Worm (Caenorhabditis elegans): ENCODE measurements around the gene chst-1.

chst-1 gene

DNA sequence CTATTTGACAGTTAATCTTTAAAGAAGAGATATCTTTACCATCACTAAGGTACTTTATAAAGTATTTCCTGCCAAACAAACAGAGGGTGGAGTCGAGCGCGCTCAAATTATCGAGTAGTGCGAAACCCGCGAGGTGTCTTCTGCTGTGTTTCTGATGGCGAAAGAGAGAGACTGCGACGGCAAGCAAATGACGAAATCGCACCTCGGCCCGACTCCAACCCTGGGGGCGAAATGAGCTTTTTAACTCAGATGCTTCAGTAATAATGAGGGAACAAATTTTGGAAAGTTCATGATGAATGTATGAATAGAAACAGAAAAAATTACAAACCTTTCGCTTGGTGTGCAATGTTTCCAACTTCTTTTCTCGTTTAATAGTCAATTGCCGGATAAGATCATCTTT is 15.2 kb downstream of the chst-1 start:
- TF ChIP-seq tbp1 (GFP tag; optimal IDR thresholded peaks at IDR 0.05): peak; percentile 77
- peak; percentile 95 for TF ChIP-seq snpc-4 (GFP tag; optimal IDR thresholded peaks at IDR 0.05)
- TF ChIP-seq snpc-4 (tag; optimal IDR thresholded peaks at IDR 0.05): peak; percentile 96 to 99 (median 98)
- TF ChIP-seq ztf-25 (GFP tag; IDR thresholded peaks at IDR 0.05): no peak
- TF ChIP-seq snpc-1.1 (tag; optimal IDR thresholded peaks at IDR 0.05; ENCODE audit: insufficient read depth): peak; percentile 95
- 0 out of 2 replicates have a peak, but pooled peaks have one; percentile 35 for TF ChIP-seq egl-44 (GFP tag; IDR thresholded peaks at IDR 0.05)
- peak; percentile 80 for TF ChIP-seq ztf-18 (tag; optimal IDR thresholded peaks at IDR 0.05)
- TF ChIP-seq F10E7.11 (tag; optimal IDR thresholded peaks at IDR 0.05): no peak
- TF ChIP-seq madf-10 (tag; optimal IDR thresholded peaks at IDR 0.05): peak; percentile 4
- TF ChIP-seq rpc-1 (optimal IDR thresholded peaks at IDR 0.05): no peak
- TF ChIP-seq rpc-1 (tag; optimal IDR thresholded peaks at IDR 0.05): peak; percentile 7
- 0 out of 2 replicates have a peak, but pooled peaks have one; percentile 6 for TF ChIP-seq lir-1 (GFP tag; conservative IDR thresholded peaks at IDR 0.05)
- TF ChIP-seq lsl-1 (GFP tag; optimal IDR thresholded peaks at IDR 0.05): peak; percentile 56
- TF ChIP-seq nhr-80 (tag; optimal IDR thresholded peaks at IDR 0.05): peak; percentile 30
- TF ChIP-seq lin-40 (tag; optimal IDR thresholded peaks at IDR 0.05): peak; percentile 26
- TF ChIP-seq rcor-1 (GFP tag; IDR thresholded peaks at IDR 0.05): peak; percentile 78
- TF ChIP-seq mcd-1 (GFP tag; IDR thresholded peaks at IDR 0.05): peak; percentile 79
- no peak for TF ChIP-seq zim-3 (tag; optimal IDR thresholded peaks at IDR 0.05)
- TF ChIP-seq pha-4 (tag; optimal IDR thresholded peaks at IDR 0.05): peak; percentile 10
- TF ChIP-seq ztf-22 (GFP tag; optimal IDR thresholded peaks at IDR 0.05): no peak
- no peak for TF ChIP-seq aptf-3 (GFP tag; IDR thresholded peaks at IDR 0.05)
- TF ChIP-seq nfya-1 (tag; optimal IDR thresholded peaks at IDR 0.05; ENCODE audit: borderline replicate concordance, insufficient read depth): no peak
- peak; percentile 8 for TF ChIP-seq xnd-1 (tag; optimal IDR thresholded peaks at IDR 0.05)
- TF ChIP-seq hmg-1.2 (GFP tag; IDR thresholded peaks at IDR 0.05): peak; percentile 57
- TF ChIP-seq lag-1 (GFP tag; IDR thresholded peaks at IDR 0.05): no peak
- TF ChIP-seq chd-7 (tag; optimal IDR thresholded peaks at IDR 0.05): peak; percentile 26
- TF ChIP-seq F33H1.4 (GFP tag; IDR thresholded peaks at IDR 0.05): peak; percentile 39; the same call in 1 of the 2 replicates
- peak; percentile 37; the same call in 1 of the 2 replicates for TF ChIP-seq ceh-100 (GFP tag; IDR thresholded peaks at IDR 0.05)
- peak; percentile 78 for TF ChIP-seq madf-6 (GFP tag; IDR thresholded peaks at IDR 0.05)
- TF ChIP-seq ama-1 (optimal IDR thresholded peaks at IDR 0.05): peak; percentile 29
- peak in 1 of 2 experiments; percentile 23 for TF ChIP-seq ama-1 (GFP tag; optimal IDR thresholded peaks at IDR 0.05)
- TF ChIP-seq lin-26 (GFP tag; IDR thresholded peaks at IDR 0.05): peak; percentile 60; the same call in 1 of the 2 replicates
- peak; percentile 74 for TF ChIP-seq D2030.7 (GFP tag; IDR thresholded peaks at IDR 0.05)
- peak; percentile 54; the same call in 1 of the 2 replicates for TF ChIP-seq cebp-1 (GFP tag; IDR thresholded peaks at IDR 0.05)
- TF ChIP-seq cebp-1 (tag; optimal IDR thresholded peaks at IDR 0.05): peak; percentile 93
- peak; percentile 81 for TF ChIP-seq snpc-1.3 (tag; optimal IDR thresholded peaks at IDR 0.05; ENCODE audit: insufficient read depth)
- TF ChIP-seq him-1 (tag; optimal IDR thresholded peaks at IDR 0.05): peak; percentile 89
- TF ChIP-seq hsf-1 (GFP tag; IDR thresholded peaks at IDR 0.05): 0 out of 2 replicates have a peak, but pooled peaks have one; percentile 30
- peak; percentile 83 for TF ChIP-seq pbrm-1 (GFP tag; IDR thresholded peaks at IDR 0.05)
- no peak for TF ChIP-seq ceh-58 (GFP tag; IDR thresholded peaks at IDR 0.05)
- peak; percentile 45 for TF ChIP-seq ZK185.1 (tag; optimal IDR thresholded peaks at IDR 0.05; ENCODE audit: poor library complexity, severe bottlenecking)
- TF ChIP-seq F39B2.1 (GFP tag; IDR thresholded peaks at IDR 0.05): 0 out of 2 replicates have a peak, but pooled peaks have one; percentile 38
- TF ChIP-seq ccch-3 (GFP tag; optimal IDR thresholded peaks at IDR 0.05): no peak
- TF ChIP-seq F23B12.7 (tag; optimal IDR thresholded peaks at IDR 0.05; ENCODE audit: insufficient read depth): peak; percentile 77
- peak; percentile 55; the same call in 1 of the 2 replicates for TF ChIP-seq attf-6 (GFP tag; IDR thresholded peaks at IDR 0.05)
- TF ChIP-seq mxl-1 (tag; optimal IDR thresholded peaks at IDR 0.05): no peak
- TF ChIP-seq F49E8.2 (tag; optimal IDR thresholded peaks at IDR 0.05; ENCODE audit: insufficient read depth): peak; percentile 25
- TF ChIP-seq snpc-3.4 (tag; optimal IDR thresholded peaks at IDR 0.05): peak; percentile 82

Measured in whole organism, young adult.